Worm (Caenorhabditis elegans) whole organism, L4 larva: Measurements from ENCODE around the gene B0365.9.

Source experiments
- D1046.2 ChIP-seq: fragments of 200-800 bp; sonication (Bioruptor generic); IDR thresholded peaks from 2 replicates; pipeline ENCODE4 v1.3.6; 2022; ENCODE audit warnings: missing genetic modification characterization, missing compliant biosample characterization
- F26F4.8 ChIP-seq: fragments of 200-800 bp; sonication (Bioruptor generic); conservative IDR thresholded peaks from 2 replicates; pipeline ENCODE4 v1.3.6; 2022; ENCODE audit warnings: missing genetic modification characterization, missing compliant biosample characterization
- F37D6.2 ChIP-seq: sonication (generic microtip); optimal IDR thresholded peaks from 2 replicates; lab custom pipeline; 2016; ENCODE audit warnings: mild to moderate bottlenecking, missing genetic modification characterization, missing compliant biosample characterization
- F44E2.7 ChIP-seq: fragments of 200-800 bp; sonication (Bioruptor generic); IDR thresholded peaks from 2 replicates; pipeline ENCODE4 v2.1.2; 2022; ENCODE audit warnings: missing genetic modification characterization, missing compliant biosample characterization
- T26A8.4 ChIP-seq: fragments of 200-800 bp; sonication (Bioruptor generic); IDR thresholded peaks from 2 replicates; pipeline ENCODE4 v1.3.6; 2022; ENCODE audit warnings: missing genetic modification characterization, missing compliant biosample characterization
- Y48G9A.11 ChIP-seq: fragments of 200-800 bp; sonication (Bioruptor generic); IDR thresholded peaks from 2 replicates; pipeline ENCODE4 v1.3.6; 2022; ENCODE audit warnings: missing genetic modification reagents, missing genetic modification characterization, missing compliant biosample characterization
- Y5F2A.4 ChIP-seq: fragments of 200-800 bp; sonication (Bioruptor generic); optimal IDR thresholded peaks from 2 replicates; lab custom pipeline; 2018; ENCODE audit warnings: mild to moderate bottlenecking, missing genetic modification characterization, missing compliant biosample characterization
- aly-2 ChIP-seq: sonication (generic microtip); optimal IDR thresholded peaks from 2 replicates; lab custom pipeline; 2018; ENCODE audit warnings: missing biosample characterization, missing genetic modification characterization
- ceh-28 ChIP-seq: fragments of 150-350 bp; optimal IDR thresholded peaks from 2 replicates; lab custom pipeline; 2014; ENCODE audit warnings: missing biosample characterization, missing genetic modification reagents, missing genetic modification characterization
- ceh-44 ChIP-seq: fragments of 200-800 bp; sonication (Bioruptor generic); IDR thresholded peaks from 2 replicates; pipeline ENCODE4 v1.3.6; 2022; ENCODE audit warnings: missing genetic modification reagents, missing genetic modification characterization, missing compliant biosample characterization
- ceh-62 ChIP-seq: sonication (generic microtip); optimal IDR thresholded peaks from 2 replicates; lab custom pipeline; 2017; ENCODE audit warnings: missing biosample characterization, missing genetic modification characterization
- ctbp-1 ChIP-seq: fragments of 200-800 bp; sonication (Bioruptor generic); IDR thresholded peaks from 2 replicates; pipeline ENCODE4 v1.3.6; 2022; ENCODE audit warnings: missing genetic modification reagents, missing genetic modification characterization, missing compliant biosample characterization
- daf-12 ChIP-seq: fragments of 150-350 bp; optimal IDR thresholded peaks from 2 replicates; lab custom pipeline; 2014; ENCODE audit warnings: missing biosample characterization, missing genetic modification reagents, missing genetic modification characterization
- daf-16 ChIP-seq, 3 experiments: sonication (generic microtip); optimal IDR thresholded peaks; 2 replicates each; lab custom pipeline; 2016 to 2017; ENCODE audit warnings: missing genetic modification characterization in 3 of 3, missing genetic modification reagents in 3 of 3, mild to moderate bottlenecking in 2 of 3, missing compliant biosample characterization in 2 of 3, missing biosample characterization in 1 of 3, moderate library complexity in 1 of 3
- dmd-6 ChIP-seq: fragments of 200-800 bp; sonication (Bioruptor generic); IDR thresholded peaks from 2 replicates; pipeline ENCODE4 v1.3.6; 2022; ENCODE audit warnings: missing genetic modification reagents, missing genetic modification characterization, missing compliant biosample characterization
- dve-1 ChIP-seq: sonication (generic microtip); optimal IDR thresholded peaks from 2 replicates; lab custom pipeline; 2017; ENCODE audit warnings: antibody characterized with exemption, mild to moderate bottlenecking, missing genetic modification characterization, missing compliant biosample characterization; ENCODE audit not compliant: insufficient read depth
- egl-27 ChIP-seq: sonication (generic microtip); optimal IDR thresholded peaks from 3 replicates; lab custom pipeline; 2017; ENCODE audit warnings: missing biosample characterization, missing genetic modification reagents, missing genetic modification characterization
- fkh-10 ChIP-seq: fragments of 150-350 bp; optimal IDR thresholded peaks from 2 replicates; lab custom pipeline; 2014; ENCODE audit warnings: missing biosample characterization, missing genetic modification reagents, missing genetic modification characterization
- fos-1 ChIP-seq: fragments of 150-350 bp; optimal IDR thresholded peaks from 2 replicates; lab custom pipeline; 2014; ENCODE audit warnings: missing biosample characterization, missing genetic modification characterization
- hlh-11 ChIP-seq: fragments of 200-800 bp; sonication (Bioruptor generic); optimal IDR thresholded peaks from 2 replicates; lab custom pipeline; 2018; ENCODE audit warnings: mild to moderate bottlenecking, missing genetic modification characterization, missing compliant biosample characterization
- hlh-30 ChIP-seq: sonication (generic microtip); optimal IDR thresholded peaks from 2 replicates; lab custom pipeline; 2017; ENCODE audit warnings: antibody characterized with exemption, mild to moderate bottlenecking, missing genetic modification characterization, missing compliant biosample characterization; ENCODE audit not compliant: insufficient read depth
- jun-1 ChIP-seq: fragments of 150-350 bp; optimal IDR thresholded peaks from 2 replicates; lab custom pipeline; 2014; ENCODE audit warnings: missing biosample characterization, missing genetic modification reagents, missing genetic modification characterization
- lin-15B ChIP-seq: fragments of 150-350 bp; sonication (generic microtip); optimal IDR thresholded peaks from 3 replicates; lab custom pipeline; 2014; ENCODE audit warnings: missing biosample characterization, missing genetic modification characterization
- lin-29 ChIP-seq: fragments of 200-800 bp; sonication (Bioruptor generic); IDR thresholded peaks from 2 replicates; pipeline ENCODE4 v1.3.6; 2022; ENCODE audit warnings: missing genetic modification reagents, missing genetic modification characterization, missing compliant biosample characterization
- lin-38 ChIP-seq: fragments of 200-800 bp; sonication (Bioruptor generic); IDR thresholded peaks from 2 replicates; pipeline ENCODE4 v1.3.6; 2022; ENCODE audit warnings: missing genetic modification reagents, missing genetic modification characterization, missing compliant biosample characterization
- lsy-2 ChIP-seq, 2 experiments: fragments of 150-350 bp in 1 of 2; sonication (generic microtip) in 1 of 2; optimal IDR thresholded peaks; 2 replicates each; lab custom pipeline; 2014 to 2017; ENCODE audit warnings: missing biosample characterization in 2 of 2, missing genetic modification characterization in 2 of 2
- madf-5 ChIP-seq, 2 experiments: fragments of 200-800 bp; sonication (Bioruptor generic); IDR thresholded peaks; 2 replicates each; pipeline ENCODE4 v1.3.6; 2022; ENCODE audit warnings: missing compliant biosample characterization in 2 of 2, missing genetic modification characterization in 2 of 2
- madf-9 ChIP-seq: fragments of 200-800 bp; sonication (Bioruptor generic); conservative IDR thresholded peaks from 2 replicates; pipeline ENCODE4 v1.3.6; 2022; ENCODE audit warnings: missing genetic modification reagents, missing genetic modification characterization, missing compliant biosample characterization
- mdl-1 ChIP-seq, 2 experiments: fragments of 150-350 bp in 1 of 2; sonication (generic microtip) in 1 of 2; optimal IDR thresholded peaks; 2 replicates each; lab custom pipeline; 2014 to 2017; ENCODE audit warnings: missing biosample characterization in 2 of 2, missing genetic modification characterization in 2 of 2
- mdt-29 ChIP-seq: fragments of 200-800 bp; sonication (Bioruptor generic); IDR thresholded peaks from 2 replicates; pipeline ENCODE4 v1.3.6; 2022; ENCODE audit warnings: missing genetic modification reagents, missing genetic modification characterization, missing compliant biosample characterization
- mxl-2 ChIP-seq: fragments of 200-800 bp; sonication (Bioruptor generic); conservative IDR thresholded peaks from 2 replicates; pipeline ENCODE4 v1.3.6; 2022; ENCODE audit warnings: missing genetic modification reagents, missing genetic modification characterization, missing compliant biosample characterization
- mxl-3 ChIP-seq: fragments of 200-800 bp; sonication (Bioruptor generic); optimal IDR thresholded peaks from 2 replicates; lab custom pipeline; 2018; ENCODE audit warnings: mild to moderate bottlenecking, missing genetic modification characterization, missing compliant biosample characterization
- nhr-102 ChIP-seq: sonication (generic microtip); optimal IDR thresholded peaks from 2 replicates; lab custom pipeline; 2016; ENCODE audit warnings: mild to moderate bottlenecking, missing genetic modification characterization, moderate library complexity, missing compliant biosample characterization
- nhr-111 ChIP-seq: fragments of 200-800 bp; sonication (Bioruptor generic); optimal IDR thresholded peaks from 2 replicates; lab custom pipeline; 2018; ENCODE audit warnings: mild to moderate bottlenecking, missing genetic modification characterization, missing compliant biosample characterization
- nhr-237 ChIP-seq: sonication (generic microtip); optimal IDR thresholded peaks from 2 replicates; lab custom pipeline; 2017; ENCODE audit warnings: missing biosample characterization, missing genetic modification characterization
- nhr-76 ChIP-seq: fragments of 150-350 bp; optimal IDR thresholded peaks from 2 replicates; lab custom pipeline; 2014; ENCODE audit warnings: missing biosample characterization, missing genetic modification characterization
- pqm-1 ChIP-seq: sonication (generic microtip); optimal IDR thresholded peaks from 2 replicates; lab custom pipeline; 2017; ENCODE audit warnings: missing biosample characterization, missing genetic modification characterization
- rbr-2 ChIP-seq: sonication (generic microtip); optimal IDR thresholded peaks from 2 replicates; lab custom pipeline; 2016; ENCODE audit warnings: missing genotype, missing genetic modification characterization, missing compliant biosample characterization
- skn-1 ChIP-seq: fragments of 150-350 bp; optimal IDR thresholded peaks from 2 replicates; lab custom pipeline; 2014; ENCODE audit warnings: missing biosample characterization, missing genetic modification characterization
- snpc-1.2 ChIP-seq: fragments of 200-800 bp; sonication (Bioruptor generic); IDR thresholded peaks from 2 replicates; pipeline ENCODE4 v1.3.6; 2022; ENCODE audit warnings: missing genetic modification reagents, missing genetic modification characterization, missing compliant biosample characterization
- snpc-4 ChIP-seq: fragments of 150-350 bp; optimal IDR thresholded peaks from 2 replicates; lab custom pipeline; 2014; ENCODE audit warnings: missing biosample characterization, missing genetic modification characterization
- unc-39 ChIP-seq: sonication (generic microtip); optimal IDR thresholded peaks from 2 replicates; lab custom pipeline; 2017; ENCODE audit warnings: missing biosample characterization, missing genetic modification characterization
- unc-62 ChIP-seq, 3 experiments: fragments of 150-350 bp in 1 of 3; sonication (generic microtip); optimal IDR thresholded peaks in 2 of 3; peaks in 1 of 3; 1 replicate in 1 of 3; 2 replicates in 2 of 3; lab custom pipeline; 2014 to 2017; ENCODE audit warnings: missing biosample characterization in 3 of 3, missing genetic modification characterization in 3 of 3, missing genetic modification reagents in 3 of 3, missing genotype in 1 of 3
- vab-7 ChIP-seq: fragments of 200-800 bp; sonication (Bioruptor generic); IDR thresholded peaks from 2 replicates; pipeline ENCODE4 v1.3.6; 2022; ENCODE audit warnings: missing genetic modification reagents, missing genetic modification characterization, missing compliant biosample characterization
- zfp-3 ChIP-seq: fragments of 200-800 bp; sonication (Bioruptor generic); conservative IDR thresholded peaks from 2 replicates; pipeline ENCODE4 v1.3.6; 2022; ENCODE audit warnings: missing genetic modification reagents, missing genetic modification characterization, missing compliant biosample characterization
- zip-11 ChIP-seq: fragments of 200-800 bp; sonication (Bioruptor generic); IDR thresholded peaks from 2 replicates; pipeline ENCODE4 v1.3.6; 2022; ENCODE audit warnings: missing genetic modification characterization, missing compliant biosample characterization
- ztf-11 ChIP-seq: fragments of 150-350 bp; optimal IDR thresholded peaks from 2 replicates; lab custom pipeline; 2014; ENCODE audit warnings: missing biosample characterization, missing genetic modification characterization

The B0365.9 gene

ce11 chrV:13088485-13088884, 44.9 kb downstream of the B0365.9 start:
- TF ChIP-seq ztf-11 (tag; lab: Kevin White, UChicago) (no peak), mxl-2 (GFP tag; lab: Robert Waterston, UW) (no peak), nhr-76 (tag; lab: Kevin White, UChicago) (no peak), ceh-44 (GFP tag; lab: Robert Waterston, UW) (no peak), lin-38 (GFP tag; lab: Robert Waterston, UW) (peak; percentile 19), madf-5 (GFP tag; IDR thresholded peaks at IDR 0.05; lab: Robert Waterston, UW) (no peak), nhr-111 (GFP tag; lab: Kevin White, UChicago) (no peak), jun-1 (tag; lab: Kevin White, UChicago) (no peak), daf-16 (GFP tag; optimal IDR thresholded peaks at IDR 0.05; lab: Kevin White, UChicago) (peak in 1 of 2 experiments; percentile 56), daf-16 (tag; optimal IDR thresholded peaks at IDR 0.05; lab: Kevin White, UChicago) (no peak), egl-27 (no peak), mdt-29 (no peak), dve-1 (tag; lab: Kevin White, UChicago) (no peak), ceh-62 (tag; lab: Kevin White, UChicago) (no peak), vab-7 (no peak), ctbp-1 (GFP tag; lab: Robert Waterston, UW) (peak; percentile 26; the same call in 1 of the 2 replicates), nhr-237 (tag; lab: Kevin White, UChicago) (no peak), T26A8.4 (GFP tag; lab: Robert Waterston, UW) (no peak)

- TF ChIP-seq zip-11 (GFP tag; lab: Robert Waterston, UW) (no peak), F26F4.8 (no peak), ceh-28 (tag; lab: Kevin White, UChicago) (peak; percentile 12), mdl-1 (tag; optimal IDR thresholded peaks at IDR 0.05; lab: Kevin White, UChicago) (peak; percentile 7 to 59), nhr-102 (tag; lab: Kevin White, UChicago) (peak; percentile 19), lsy-2 (tag; optimal IDR thresholded peaks at IDR 0.05; lab: Kevin White, UChicago) (peak; percentile 37 to 72), rbr-2 (tag; lab: Kevin White, UChicago) (peak; percentile 67), ztf-11 (tag; lab: Kevin White, UChicago) (no peak), fkh-10 (no peak), unc-62 (GFP tag; optimal IDR thresholded peaks at IDR 0.05 in 1 of 2; lab: Kevin White, UChicago) (peak in 1 of 2 experiments; percentile 98), unc-62 (tag; optimal IDR thresholded peaks at IDR 0.05; lab: Kevin White, UChicago) (no peak), dmd-6 (peak; percentile 85), F44E2.7 (GFP tag; lab: Robert Waterston, UW) (no peak), skn-1 (tag; lab: Kevin White, UChicago) (no peak), fos-1 (tag; lab: Kevin White, UChicago) (no peak), lin-15B (no peak), madf-5 (GFP tag; IDR thresholded peaks at IDR 0.05; lab: Robert Waterston, UW) (no peak), Y48G9A.11 (no peak), madf-9 (GFP tag; lab: Robert Waterston, UW) (peak; percentile 51), aly-2 (no peak), lin-29 (GFP tag; lab: Robert Waterston, UW) (peak; percentile 32; the same call in 1 of the 2 replicates), snpc-4 (no peak), Y5F2A.4 (GFP tag; lab: Kevin White, UChicago) (no peak), zfp-3 (GFP tag; lab: Robert Waterston, UW) (0 out of 2 replicates have a peak, but pooled peaks have one; percentile 19), egl-27 (no peak), lin-38 (GFP tag; lab: Robert Waterston, UW) (peak; percentile 64), mxl-3 (GFP tag; lab: Kevin White, UChicago) (peak; percentile 26), pqm-1 (tag; lab: Kevin White, UChicago) (no peak), nhr-111 (GFP tag; lab: Kevin White, UChicago) (no peak), D1046.2 (GFP tag; lab: Robert Waterston, UW) (0 out of 2 replicates have a peak, but pooled peaks have one; percentile 7), snpc-1.2 (GFP tag; lab: Robert Waterston, UW) (peak; percentile 40; the same call in 1 of the 2 replicates), ceh-62 (tag; lab: Kevin White, UChicago) (no peak), daf-12 (tag; lab: Kevin White, UChicago) (no peak), hlh-11 (tag; lab: Kevin White, UChicago) (peak; percentile 87), F37D6.2 (tag; lab: Kevin White, UChicago) (peak; percentile 20), unc-39 (no peak), mdt-29 (0 out of 2 replicates have a peak, but pooled peaks have one; percentile 24), hlh-30 (tag; lab: Kevin White, UChicago) (peak; percentile 71)
Measured at ce11 chrV:13085917-13086552, 47.3 kb downstream of the B0365.9 start.
